Worm (Caenorhabditis elegans): ENCODE data around the gene F11C1.9.

F11C1.9 gene

DNA sequence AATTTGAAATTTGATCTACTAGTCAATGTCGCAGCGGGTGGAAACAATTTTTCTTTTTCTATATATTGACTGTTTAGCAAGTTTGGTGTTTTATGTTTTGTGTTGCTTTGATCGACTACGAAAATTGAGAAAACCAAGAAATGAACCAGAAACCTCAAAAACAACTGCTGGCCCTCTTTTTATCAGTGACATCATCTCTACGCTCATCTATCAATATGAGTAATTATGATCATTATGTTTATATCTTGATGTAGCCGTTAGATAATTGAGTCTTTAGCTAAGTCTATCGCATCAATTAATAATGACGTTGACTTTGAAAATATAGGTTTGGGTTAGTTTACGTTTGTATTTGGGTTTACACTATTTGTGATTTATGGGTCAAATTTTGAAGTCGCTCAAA, 41.7 kb downstream of the F11C1.9 start:
- TF ChIP-seq F37D6.2 (tag; optimal IDR thresholded peaks at IDR 0.05) (no peak), F44E2.7 (GFP tag; IDR thresholded peaks at IDR 0.05) (no peak), F26F4.8 (GFP tag; conservative IDR thresholded peaks at IDR 0.05) (no peak), Y48G9A.11 (GFP tag; IDR thresholded peaks at IDR 0.05) (no peak), zfp-3 (GFP tag; conservative IDR thresholded peaks at IDR 0.05) (no peak), nhr-41 (GFP tag; IDR thresholded peaks at IDR 0.05) (no peak), ceh-28 (tag; optimal IDR thresholded peaks at IDR 0.05) (no peak), vab-7 (GFP tag; IDR thresholded peaks at IDR 0.05) (no peak), lin-15B (tag; optimal IDR thresholded peaks at IDR 0.05) (no peak), fkh-10 (GFP tag; optimal IDR thresholded peaks at IDR 0.05) (no peak), tag-97 (GFP tag; IDR thresholded peaks at IDR 0.05) (no peak), php-3 (GFP tag; IDR thresholded peaks at IDR 0.05) (no peak), lsy-2 (tag; optimal IDR thresholded peaks at IDR 0.05) (no peak), aly-2 (tag; optimal IDR thresholded peaks at IDR 0.05) (no peak), mes-2 (tag; optimal IDR thresholded peaks at IDR 0.05; ENCODE audit: poor library complexity, severe bottlenecking) (no peak), dmd-6 (GFP tag; IDR thresholded peaks at IDR 0.05) (no peak)

DNA sequence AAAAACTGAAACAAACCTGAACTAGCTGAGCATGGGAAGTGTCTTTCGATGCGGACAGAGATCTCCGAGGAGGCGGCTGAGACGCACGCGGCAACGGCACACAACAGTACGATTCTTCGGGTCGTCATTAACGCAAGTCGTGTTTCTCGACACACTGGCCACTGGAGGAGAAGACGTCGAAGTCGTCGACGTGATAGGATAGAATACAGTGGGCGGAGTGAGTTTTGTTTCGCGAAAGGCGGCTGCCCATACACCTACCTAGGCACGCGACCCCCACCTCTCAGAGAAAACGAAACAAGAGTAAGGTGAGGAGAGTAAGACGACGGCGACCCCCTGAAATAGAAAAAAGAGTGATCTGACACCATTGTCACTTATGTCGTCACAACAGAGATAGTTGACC, 42.6 kb downstream of the F11C1.9 start, which contains the start of gene gmap-1:
TSS of gene gmap-1 (minus strand) at position 211 of the 400 bp plus-strand sequence.
- TF ChIP-seq fkh-10 (GFP tag; optimal IDR thresholded peaks at IDR 0.05) (no peak), php-3 (GFP tag; IDR thresholded peaks at IDR 0.05) (no peak), nhr-28 (tag; optimal IDR thresholded peaks at IDR 0.05) (no peak), aly-2 (tag; optimal IDR thresholded peaks at IDR 0.05) (no peak), attf-4 (tag; optimal IDR thresholded peaks at IDR 0.05) (no peak), spr-1 (tag; optimal IDR thresholded peaks at IDR 0.05) (no peak), ces-1 (GFP tag; optimal IDR thresholded peaks at IDR 0.05) (no peak), nhr-25 (tag; optimal IDR thresholded peaks at IDR 0.05; ENCODE audit: borderline replicate concordance, insufficient read depth) (peak; percentile 82), daf-12 (tag; optimal IDR thresholded peaks at IDR 0.05) (no peak), hlh-30 (tag; optimal IDR thresholded peaks at IDR 0.05; ENCODE audit: insufficient read depth) (peak; percentile 38), snpc-1.2 (GFP tag; IDR thresholded peaks at IDR 0.05) (no peak), sdz-12 (GFP tag; optimal IDR thresholded peaks at IDR 0.05) (no peak), nhr-41 (GFP tag; IDR thresholded peaks at IDR 0.05) (no peak), T20F7.1 (GFP tag; optimal IDR thresholded peaks at IDR 0.05) (no peak), fos-1 (tag; optimal IDR thresholded peaks at IDR 0.05) (no peak), madf-9 (GFP tag; conservative IDR thresholded peaks at IDR 0.05) (no peak), nhr-111 (GFP tag; optimal IDR thresholded peaks at IDR 0.05) (no peak), nhr-76 (tag; optimal IDR thresholded peaks at IDR 0.05) (no peak), ZK337.2 (GFP tag; IDR thresholded peaks at IDR 0.05) (no peak), lin-15B (tag; optimal IDR thresholded peaks at IDR 0.05) (no peak), unc-62 (GFP tag; optimal IDR thresholded peaks at IDR 0.05 in 1 of 2) (no peak), unc-62 (tag; optimal IDR thresholded peaks at IDR 0.05) (no peak), nhr-10 (tag; optimal IDR thresholded peaks at IDR 0.05) (no peak), F10B5.3 (tag; optimal IDR thresholded peaks at IDR 0.05) (no peak), zfp-3 (GFP tag; conservative IDR thresholded peaks at IDR 0.05) (no peak), nhr-77 (tag; optimal IDR thresholded peaks at IDR 0.05) (no peak), skn-1 (tag; optimal IDR thresholded peaks at IDR 0.05) (no peak), F49E8.2 (tag; optimal IDR thresholded peaks at IDR 0.05; ENCODE audit: borderline replicate concordance) (no peak), zip-2 (tag; optimal IDR thresholded peaks at IDR 0.05) (no peak), pqm-1 (tag; optimal IDR thresholded peaks at IDR 0.05) (no peak), ztf-11 (tag; optimal IDR thresholded peaks at IDR 0.05) (no peak), mdt-29 (GFP tag; IDR thresholded peaks at IDR 0.05) (no peak), tra-1 (GFP tag; IDR thresholded peaks at IDR 0.05) (0 out of 2 replicates have a peak, but pooled peaks have one; percentile 34), Y75B8A.6 (GFP tag; IDR thresholded peaks at IDR 0.05) (no peak), duxl-1 (tag; optimal IDR thresholded peaks at IDR 0.05; ENCODE audit: poor library complexity) (no peak), set-16 (GFP tag; IDR thresholded peaks at IDR 0.05) (peak; percentile 38; the same call in 1 of the 2 replicates), nhr-42 (GFP tag; IDR thresholded peaks at IDR 0.05) (no peak), F37D6.2 (tag; optimal IDR thresholded peaks at IDR 0.05) (no peak), unc-130 (GFP tag; optimal IDR thresholded peaks at IDR 0.05) (no peak), ceh-44 (GFP tag; IDR thresholded peaks at IDR 0.05) (no peak), zag-1 (tag; optimal IDR thresholded peaks at IDR 0.05) (no peak)

Measured in whole organism, L4 larva.